Fruit fly (Drosophila melanogaster) whole organism, embryonic: ENCODE measurements around the gene CG10694.

Experiments
- CG10654 ChIP-seq: fragments of 200-800 bp; sonication (Bioruptor generic); optimal IDR thresholded peaks from 2 replicates; lab custom pipeline; 2016; ENCODE audit warnings: missing biosample characterization, missing genetic modification characterization
- CG13296 ChIP-seq: fragments of 200-800 bp; sonication (Bioruptor generic); optimal IDR thresholded peaks from 3 replicates; lab custom pipeline; 2018; ENCODE audit warnings: missing biosample characterization, mild to moderate bottlenecking, missing genetic modification characterization
- CG13624 ChIP-seq: fragments of 200-800 bp; sonication (Bioruptor generic); optimal IDR thresholded peaks from 2 replicates; lab custom pipeline; 2016; ENCODE audit warnings: missing biosample characterization, missing genetic modification characterization
- CG15269 ChIP-seq: fragments of 200-800 bp; sonication (Bioruptor generic); optimal IDR thresholded peaks from 2 replicates; lab custom pipeline; 2018; ENCODE audit warnings: missing biosample characterization, mild to moderate bottlenecking, missing genetic modification characterization, moderate library complexity
- CG1602 ChIP-seq: fragments of 200-800 bp; sonication (Bioruptor generic); optimal IDR thresholded peaks from 3 replicates; lab custom pipeline; 2016; ENCODE audit warnings: missing biosample characterization, missing genetic modification characterization
- CG17912 ChIP-seq: fragments of 200-800 bp; sonication (Bioruptor generic); optimal IDR thresholded peaks from 2 replicates; lab custom pipeline; 2018; ENCODE audit warnings: missing biosample characterization, mild to moderate bottlenecking, missing genetic modification characterization
- CG2199 ChIP-seq: fragments of 200-800 bp; sonication (Bioruptor generic); IDR thresholded peaks from 3 replicates; pipeline ENCODE4 v1.3.6; 2022; ENCODE audit warnings: missing biosample characterization, missing genetic modification characterization
- CG31388 ChIP-seq: fragments of 200-800 bp; sonication (Bioruptor generic); optimal IDR thresholded peaks from 2 replicates; lab custom pipeline; 2016; ENCODE audit warnings: missing biosample characterization, missing genetic modification characterization
- CG6254 ChIP-seq: fragments of 200-800 bp; sonication (Bioruptor generic); optimal IDR thresholded peaks from 3 replicates; lab custom pipeline; 2017; ENCODE audit warnings: mild to moderate bottlenecking, missing biosample characterization, missing genetic modification reagents, missing genetic modification characterization
- CG6272 ChIP-seq: fragments of 200-800 bp; sonication (Bioruptor generic); IDR thresholded peaks from 2 replicates; pipeline ENCODE4 v1.3.6; 2022; ENCODE audit warnings: missing biosample characterization, missing genetic modification characterization
- CG7357 ChIP-seq: fragments of 200-800 bp; sonication (Bioruptor generic); IDR thresholded peaks from 3 replicates; pipeline ENCODE4 v1.3.6; 2022; ENCODE audit warnings: missing biosample characterization, missing genetic modification characterization
- CG7372 ChIP-seq: fragments of 200-800 bp; sonication (Bioruptor generic); IDR thresholded peaks from 2 replicates; pipeline ENCODE4 v1.3.6; 2022; ENCODE audit warnings: missing biosample characterization, missing genetic modification characterization
- CG8089 ChIP-seq: fragments of 200-800 bp; sonication (Bioruptor generic); optimal IDR thresholded peaks from 3 replicates; lab custom pipeline; 2016; ENCODE audit warnings: missing biosample characterization, missing genetic modification characterization
- CkIIα-i1 ChIP-seq: fragments of 200-800 bp; sonication (Bioruptor generic); IDR thresholded peaks from 2 replicates; pipeline ENCODE4 v1.3.6; 2022; ENCODE audit warnings: missing biosample characterization, missing genetic modification characterization
- CrebB ChIP-seq: fragments of 200-800 bp; sonication (Bioruptor generic); optimal IDR thresholded peaks from 3 replicates; lab custom pipeline; 2018; ENCODE audit warnings: missing biosample characterization, mild to moderate bottlenecking, missing genetic modification characterization
- Dip2 ChIP-seq: fragments of 200-800 bp; sonication (Bioruptor generic); IDR thresholded peaks from 2 replicates; pipeline ENCODE4 v1.3.6; 2022; ENCODE audit warnings: missing biosample characterization, missing genetic modification characterization
- Dip3 ChIP-seq: fragments of 200-800 bp; sonication (Bioruptor generic); optimal IDR thresholded peaks from 3 replicates; lab custom pipeline; 2016; ENCODE audit warnings: missing biosample characterization, missing genetic modification characterization
- Doc3 ChIP-seq: fragments of 200-800 bp; sonication (Bioruptor generic); IDR thresholded peaks from 3 replicates; pipeline ENCODE4 v1.3.6; 2022; ENCODE audit warnings: missing biosample characterization, missing genetic modification characterization; ENCODE audit not compliant: partially characterized antibody
- Dp ChIP-seq: fragments of 200-800 bp; sonication (Bioruptor generic); optimal IDR thresholded peaks from 2 replicates; lab custom pipeline; 2018; ENCODE audit warnings: missing biosample characterization, mild to moderate bottlenecking, missing genetic modification characterization, moderate library complexity
- Fer2 ChIP-seq: fragments of 200-800 bp; sonication (Bioruptor generic); optimal IDR thresholded peaks from 2 replicates; lab custom pipeline; 2018; ENCODE audit warnings: missing biosample characterization, mild to moderate bottlenecking, missing genetic modification characterization, moderate library complexity
- Hmx ChIP-seq: fragments of 200-800 bp; sonication (Bioruptor generic); optimal IDR thresholded peaks from 2 replicates; lab custom pipeline; 2016; ENCODE audit warnings: missing biosample characterization, missing genetic modification characterization
- Hr39 ChIP-seq: fragments of >200 bp; optimal IDR thresholded peaks from 2 replicates; lab custom pipeline; 2017
- Lpt ChIP-seq: fragments of >200 bp; optimal IDR thresholded peaks from 2 replicates; lab custom pipeline; 2018; ENCODE audit warnings: missing biosample characterization, missing genetic modification characterization
- Sry-δ ChIP-seq: fragments of 200-800 bp; sonication (Bioruptor generic); optimal IDR thresholded peaks from 2 replicates; lab custom pipeline; 2016; ENCODE audit warnings: missing biosample characterization, missing genetic modification characterization
- Tbp ChIP-seq: fragments of >200 bp; optimal IDR thresholded peaks from 2 replicates; lab custom pipeline; 2018; ENCODE audit warnings: missing biosample characterization, missing genetic modification characterization
- ab ChIP-seq: fragments of 200-800 bp; sonication (Bioruptor generic); optimal IDR thresholded peaks from 2 replicates; lab custom pipeline; 2016; ENCODE audit warnings: missing biosample characterization, missing genetic modification characterization
- al ChIP-seq: fragments of 200-800 bp; sonication (Bioruptor generic); IDR thresholded peaks from 2 replicates; pipeline ENCODE4 v1.3.6; 2022; ENCODE audit warnings: missing biosample characterization, missing genetic modification characterization
- bbx ChIP-seq: fragments of 200-800 bp; sonication (Bioruptor generic); IDR thresholded peaks from 2 replicates; pipeline ENCODE4 v1.3.6; 2022; ENCODE audit warnings: missing biosample characterization, missing genetic modification characterization; ENCODE audit not compliant: partially characterized antibody
- crc ChIP-seq: fragments of 200-800 bp; sonication (Bioruptor generic); optimal IDR thresholded peaks from 2 replicates; lab custom pipeline; 2016; ENCODE audit warnings: missing biosample characterization, missing genetic modification characterization
- dmrt99B ChIP-seq: fragments of 200-800 bp; sonication (Bioruptor generic); optimal IDR thresholded peaks from 2 replicates; lab custom pipeline; 2018; ENCODE audit warnings: missing biosample characterization, mild to moderate bottlenecking, missing genetic modification characterization, moderate library complexity
- dpn ChIP-seq, 2 experiments: fragments of 200-800 bp; sonication (Bioruptor generic); optimal IDR thresholded peaks; 3 replicates each; lab custom pipeline; 2016; ENCODE audit warnings: missing biosample characterization in 2 of 2, missing genetic modification characterization in 2 of 2
- fd64A ChIP-seq: fragments of 200-800 bp; sonication (Bioruptor generic); optimal IDR thresholded peaks from 3 replicates; lab custom pipeline; 2018; ENCODE audit warnings: missing biosample characterization, mild to moderate bottlenecking, missing genetic modification characterization
- fd96Cb ChIP-seq: fragments of 200-800 bp; sonication (Bioruptor generic); optimal IDR thresholded peaks from 2 replicates; lab custom pipeline; 2018; ENCODE audit warnings: missing biosample characterization, mild to moderate bottlenecking, missing genetic modification characterization, moderate library complexity
- jumu ChIP-seq: fragments of 200-800 bp; sonication (Bioruptor generic); optimal IDR thresholded peaks from 3 replicates; lab custom pipeline; 2016; ENCODE audit warnings: missing biosample characterization, missing genetic modification characterization
- ken ChIP-seq: fragments of 200-800 bp; sonication (Bioruptor generic); IDR thresholded peaks from 3 replicates; pipeline ENCODE4 v1.3.6; 2022; ENCODE audit warnings: missing biosample characterization, missing genetic modification characterization
- mam ChIP-seq: fragments of 200-800 bp; sonication (Bioruptor generic); optimal IDR thresholded peaks from 3 replicates; lab custom pipeline; 2016; ENCODE audit warnings: missing biosample characterization, missing genetic modification characterization
- pan ChIP-seq, 4 experiments: fragments of >200 bp in 3 of 4; fragments of 200-800 bp in 1 of 4; sonication (Bioruptor generic) in 1 of 4; optimal IDR thresholded peaks in 3 of 4; IDR thresholded peaks in 1 of 4; 2 replicates each; pipeline versions ENCODE4 v1.3.6 to Lab custom; 2017 to 2022; ENCODE audit warnings: missing biosample characterization in 2 of 4, missing genetic modification characterization in 2 of 4, mixed read lengths in 1 of 4
- pho ChIP-seq: fragments of 200-800 bp; sonication (Bioruptor generic); optimal IDR thresholded peaks from 2 replicates; lab custom pipeline; 2016; ENCODE audit warnings: missing biosample characterization, missing genetic modification characterization
- phol ChIP-seq: fragments of 200-800 bp; sonication (Bioruptor generic); optimal IDR thresholded peaks from 3 replicates; lab custom pipeline; 2018; ENCODE audit warnings: missing biosample characterization, mild to moderate bottlenecking, missing genetic modification characterization, moderate library complexity
- pros ChIP-seq: fragments of 200-800 bp; sonication (Bioruptor generic); optimal IDR thresholded peaks from 3 replicates; lab custom pipeline; 2019; ENCODE audit warnings: missing biosample characterization, mild to moderate bottlenecking, missing genetic modification characterization, moderate library complexity
- repo ChIP-seq: fragments of 200-800 bp; sonication (Bioruptor generic); optimal IDR thresholded peaks from 2 replicates; lab custom pipeline; 2016; ENCODE audit warnings: missing biosample characterization, missing genetic modification characterization
- run ChIP-seq: fragments of 200-800 bp; sonication (Bioruptor generic); optimal IDR thresholded peaks from 3 replicates; lab custom pipeline; 2018; ENCODE audit warnings: missing biosample characterization, mild to moderate bottlenecking, missing genetic modification characterization
- scrt ChIP-seq: fragments of 200-800 bp; sonication (Bioruptor generic); optimal IDR thresholded peaks from 2 replicates; lab custom pipeline; 2018; ENCODE audit warnings: missing biosample characterization, mild to moderate bottlenecking, missing genetic modification characterization, moderate library complexity
- sim ChIP-seq: fragments of 200-800 bp; sonication (Bioruptor generic); IDR thresholded peaks from 2 replicates; pipeline ENCODE4 v1.3.6; 2022; ENCODE audit warnings: missing biosample characterization, missing genetic modification characterization
- slbo ChIP-seq: fragments of 200-800 bp; sonication (Bioruptor generic); IDR thresholded peaks from 2 replicates; pipeline ENCODE4 v1.3.6; 2022; ENCODE audit warnings: missing biosample characterization, missing genetic modification characterization
- stc ChIP-seq: fragments of 200-800 bp; sonication (Bioruptor generic); IDR thresholded peaks from 2 replicates; pipeline ENCODE4 v1.3.6; 2022; ENCODE audit warnings: missing biosample characterization, missing genetic modification characterization
- tll ChIP-seq, 2 experiments: fragments of 200-800 bp in 1 of 2; fragments of >200 bp in 1 of 2; sonication (Bioruptor generic) in 1 of 2; optimal IDR thresholded peaks; 2 replicates each; lab custom pipeline; 2017 to 2019; ENCODE audit warnings: missing biosample characterization in 2 of 2, missing genetic modification characterization in 2 of 2, mild to moderate bottlenecking in 1 of 2, moderate library complexity in 1 of 2
- trh ChIP-seq: fragments of 200-800 bp; sonication (Bioruptor generic); optimal IDR thresholded peaks from 2 replicates; lab custom pipeline; 2016; ENCODE audit warnings: missing biosample characterization, missing genetic modification characterization
- unc-4 ChIP-seq: fragments of 200-800 bp; sonication (Bioruptor generic); IDR thresholded peaks from 2 replicates; pipeline ENCODE4 v1.3.6; 2022; ENCODE audit warnings: missing biosample characterization, missing genetic modification characterization; ENCODE audit not compliant: partially characterized antibody
- usp ChIP-seq: fragments of >200 bp; optimal IDR thresholded peaks from 2 replicates; lab custom pipeline; 2017; ENCODE audit warnings: missing biosample characterization, missing genetic modification characterization

Gene CG10694

DNA sequence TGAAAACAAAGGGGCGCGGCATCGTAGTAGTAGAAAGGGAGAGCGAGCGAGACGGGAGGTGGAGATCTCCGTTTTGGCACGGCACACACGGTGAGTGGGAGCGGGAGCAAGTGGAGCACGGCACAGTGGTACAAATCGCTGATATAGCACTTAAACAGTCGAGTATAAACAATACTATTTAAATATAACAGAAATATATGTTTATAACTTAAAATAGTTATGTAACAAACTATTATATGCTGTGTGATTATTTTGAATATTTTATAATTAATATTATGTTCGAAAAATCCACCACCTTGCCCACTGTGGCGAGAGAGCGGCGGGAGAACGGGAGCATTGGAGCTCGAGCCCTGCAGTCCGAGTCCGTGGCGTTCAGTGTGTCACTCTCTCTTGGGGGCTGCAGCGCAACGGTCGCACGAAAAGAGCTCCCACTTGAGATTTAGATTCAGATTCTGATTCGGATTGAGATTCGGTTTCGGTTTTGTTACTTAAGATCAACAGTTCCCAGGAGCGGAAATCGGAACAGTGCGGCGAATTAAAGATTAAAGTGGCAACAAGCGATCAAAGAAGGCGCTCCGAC lies 33.9 kb downstream of the CG10694 start, which contains the start of gene Kal1 (continued):
- no peak for TF ChIP-seq Lpt (GFP tag; lab: Kevin White, UChicago)
- TF ChIP-seq al = peak; percentile 54; the same call in 1 of the 2 replicates
- TF ChIP-seq Tbp (GFP tag; lab: Kevin White, UChicago) = no peak
- TF ChIP-seq Dip3 (GFP tag; lab: Kevin White, UChicago) = no peak
- peak; percentile 95 for TF ChIP-seq CG6254 (GFP tag; lab: Kevin White, UChicago)
- TF ChIP-seq crc (GFP tag; lab: Kevin White, UChicago) = no peak
- TF ChIP-seq pros = no peak
- peak; percentile 80 for TF ChIP-seq slbo
- TF ChIP-seq pan (optimal IDR thresholded peaks at IDR 0.05; lab: Kevin White, UChicago) = no peak
- TF ChIP-seq pan (GFP tag; optimal IDR thresholded peaks at IDR 0.05 in 1 of 2, IDR thresholded peaks at IDR 0.05 in 1 of 2) = peak in 1 of 2 experiments; percentile 94
- peak in 1 of 2 experiments; percentile 86 for TF ChIP-seq dpn (GFP tag; optimal IDR thresholded peaks at IDR 0.05; lab: Kevin White, UChicago)
- peak; percentile 93 for TF ChIP-seq CG15269
- TF ChIP-seq fd64A (GFP tag; lab: Kevin White, UChicago) = peak; percentile 90
- peak; percentile 95 for TF ChIP-seq stc (GFP tag; lab: Robert Waterston, UW)
- TF ChIP-seq CrebB (tag; lab: Kevin White, UChicago) = peak; percentile 89
- TF ChIP-seq CG1602 (GFP tag; lab: Kevin White, UChicago) = peak; percentile 84
- TF ChIP-seq sim (GFP tag; lab: Robert Waterston, UW) = peak; percentile 95
- no peak for TF ChIP-seq Hmx (GFP tag; lab: Kevin White, UChicago)
- TF ChIP-seq pho (GFP tag; lab: Kevin White, UChicago) = no peak
- no peak for TF ChIP-seq CG8089 (GFP tag; lab: Kevin White, UChicago)
- no peak for TF ChIP-seq CG13624 (GFP tag; lab: Kevin White, UChicago)
- TF ChIP-seq CG10654 (GFP tag; lab: Kevin White, UChicago) = peak; percentile 83
- TF ChIP-seq CG17912 (GFP tag; lab: Kevin White, UChicago) = peak; percentile 5
- peak; percentile 85; the same call in 2 of the 3 replicates for TF ChIP-seq CG2199 (GFP tag; lab: Robert Waterston, UW)
- no peak for TF ChIP-seq repo (GFP tag; lab: Kevin White, UChicago)
- TF ChIP-seq CkIIα-i1 = no peak
- peak; percentile 82 for TF ChIP-seq scrt (GFP tag; lab: Kevin White, UChicago)
- TF ChIP-seq CG6272 (GFP tag; lab: Robert Waterston, UW) = peak; percentile 89
- TF ChIP-seq Fer2 (tag; lab: Kevin White, UChicago) = peak; percentile 49
- TF ChIP-seq CG13296 = peak; percentile 88
- no peak for TF ChIP-seq usp (GFP tag; lab: Kevin White, UChicago)
- no peak for TF ChIP-seq Dp (GFP tag; lab: Kevin White, UChicago)
- no peak for TF ChIP-seq jumu (GFP tag; lab: Kevin White, UChicago)
- TF ChIP-seq CG31388 (GFP tag; lab: Kevin White, UChicago) = peak; percentile 58
- TF ChIP-seq tll (GFP tag; optimal IDR thresholded peaks at IDR 0.05; lab: Kevin White, UChicago) = no peak
- TF ChIP-seq Sry-δ (GFP tag; lab: Kevin White, UChicago) = no peak
- no peak for TF ChIP-seq Hr39 (lab: Kevin White, UChicago)
- peak; percentile 93 for TF ChIP-seq phol
- TF ChIP-seq dmrt99B (tag; lab: Kevin White, UChicago) = peak; percentile 96
- no peak for TF ChIP-seq unc-4 (GFP tag; lab: Robert Waterston, UW)
- peak; percentile 91 for TF ChIP-seq run (tag; lab: Kevin White, UChicago)
- peak; percentile 73 for TF ChIP-seq CG7372
- peak; percentile 52 for TF ChIP-seq trh (GFP tag; lab: Kevin White, UChicago)
- no peak for TF ChIP-seq bbx (GFP tag; lab: Robert Waterston, UW)
- peak; percentile 54; the same call in 1 of the 2 replicates for TF ChIP-seq Dip2
- TF ChIP-seq mam (GFP tag; lab: Kevin White, UChicago) = no peak
- TF ChIP-seq ken (GFP tag; lab: Robert Waterston, UW) = peak; percentile 90
- TF ChIP-seq ab = no peak
- peak; percentile 94 for TF ChIP-seq fd96Cb
- TF ChIP-seq CG7357 = peak; percentile 76
- no peak for TF ChIP-seq Doc3
